Worm (Caenorhabditis elegans): ENCODE measurements around the gene bath-20.
"Not testable (repeated sequence)": the region's sequence is repeated elsewhere in the genome, so short reads cannot be mapped to it uniquely, and the experiment has no call there.

The bath-20 gene

ce11 chrII:2012698-2013097, 29.6 kb downstream of the bath-20 start, which contains the start of gene F59H6.15:
F59H6.15 (plus strand) TSS chrII:2012998.
- TF ChIP-seq nhr-28 (tag; optimal IDR thresholded peaks at IDR 0.05) (no peak), ham-2 (GFP tag; optimal IDR thresholded peaks at IDR 0.05) (no peak), nhr-76 (tag; optimal IDR thresholded peaks at IDR 0.05) (no peak), cnd-1 (tag; optimal IDR thresholded peaks at IDR 0.05) (no peak)

- TF ChIP-seq ceh-39 (tag; optimal IDR thresholded peaks at IDR 0.05) (no peak), ces-1 (GFP tag; optimal IDR thresholded peaks at IDR 0.05) (no peak), blmp-1 (tag; optimal IDR thresholded peaks at IDR 0.05) (no peak), lsy-2 (tag; optimal IDR thresholded peaks at IDR 0.05) (no peak), cnd-1 (tag; optimal IDR thresholded peaks at IDR 0.05) (no peak), hlh-1 (tag; optimal IDR thresholded peaks at IDR 0.05) (no peak), unc-120 (tag; optimal IDR thresholded peaks at IDR 0.05; ENCODE audit: poor library complexity, severe bottlenecking) (no peak)
Observed at ce11 chrII:2011179-2011578, 31.2 kb downstream of the bath-20 start.

- not testable (repeated sequence) for TF ChIP-seq nhr-237 (tag; optimal IDR thresholded peaks at IDR 0.05); sem-2 (GFP tag; optimal IDR thresholded peaks at IDR 0.05); cnd-1 (tag; optimal IDR thresholded peaks at IDR 0.05)
Observed at ce11 chrII:2000720-2001119, 41.6 kb downstream of the bath-20 start, which contains the start of gene ceh-84. ceh-84 (minus strand) TSS chrII:2000820.

ce11 chrII:1998561-1998960, 43.8 kb downstream of the bath-20 start, which contains the start of gene math-19:
math-19 (plus strand) TSS chrII:1998861.
- not testable (repeated sequence) for TF ChIP-seq ceh-83 (GFP tag; optimal IDR thresholded peaks at IDR 0.05); cnd-1 (tag; optimal IDR thresholded peaks at IDR 0.05); nhr-2 (tag; optimal IDR thresholded peaks at IDR 0.05)

ce11 chrII:1996237-1996636, 46.1 kb downstream of the bath-20 start, which contains the start of gene math-20:
math-20 (plus strand) TSS chrII:1996537.
- TF ChIP-seq unc-120 (tag; optimal IDR thresholded peaks at IDR 0.05; ENCODE audit: poor library complexity, severe bottlenecking): no peak
- no peak for TF ChIP-seq ztf-11 (tag; optimal IDR thresholded peaks at IDR 0.05)
- no peak for TF ChIP-seq flh-1 (GFP tag; optimal IDR thresholded peaks at IDR 0.05)
- no peak for TF ChIP-seq lsy-2 (tag; optimal IDR thresholded peaks at IDR 0.05)
- no peak for TF ChIP-seq elt-3 (tag; optimal IDR thresholded peaks at IDR 0.05)
- TF ChIP-seq nhr-2 (tag; optimal IDR thresholded peaks at IDR 0.05): no peak
- TF ChIP-seq nhr-76 (tag; optimal IDR thresholded peaks at IDR 0.05): no peak
- no peak for TF ChIP-seq hlh-1 (tag; optimal IDR thresholded peaks at IDR 0.05)
- no peak for TF ChIP-seq ces-1 (GFP tag; optimal IDR thresholded peaks at IDR 0.05)

ce11 chrII:1995744-1996143, 46.6 kb downstream of the bath-20 start:
- TF ChIP-seq ces-1 (GFP tag; optimal IDR thresholded peaks at IDR 0.05) (no peak), elt-1 (tag; optimal IDR thresholded peaks at IDR 0.05; ENCODE audit: borderline replicate concordance, insufficient read depth) (no peak), nhr-28 (tag; optimal IDR thresholded peaks at IDR 0.05) (no peak), ztf-11 (tag; optimal IDR thresholded peaks at IDR 0.05) (no peak), hlh-1 (tag; optimal IDR thresholded peaks at IDR 0.05) (no peak)

- TF ChIP-seq mep-1 (tag; optimal IDR thresholded peaks at IDR 0.05): no peak
- TF ChIP-seq sem-2 (GFP tag; optimal IDR thresholded peaks at IDR 0.05): no peak
- TF ChIP-seq zip-8 (tag; optimal IDR thresholded peaks at IDR 0.05): no peak
- TF ChIP-seq tbx-8 (GFP tag; optimal IDR thresholded peaks at IDR 0.05): no peak
- no peak for TF ChIP-seq unc-39 (tag; optimal IDR thresholded peaks at IDR 0.05)
- TF ChIP-seq lin-13 (tag; optimal IDR thresholded peaks at IDR 0.05): no peak
- no peak for TF ChIP-seq ham-2 (GFP tag; optimal IDR thresholded peaks at IDR 0.05)
- no peak for TF ChIP-seq snpc-4 (tag; optimal IDR thresholded peaks at IDR 0.05)
Observed at ce11 chrII:1993738-1994137, 48.6 kb downstream of the bath-20 start, which contains the start of gene math-21. math-21 (plus strand) TSS chrII:1994038.

Measured in whole organism, mixed stage, embryonic.